Fruit fly (Drosophila melanogaster): ENCODE measurements around the gene Sap-r.
A peak's percentile ranks its signal among the peaks of the same experiment; 100 is the strongest.

Gene Sap-r

DNA sequence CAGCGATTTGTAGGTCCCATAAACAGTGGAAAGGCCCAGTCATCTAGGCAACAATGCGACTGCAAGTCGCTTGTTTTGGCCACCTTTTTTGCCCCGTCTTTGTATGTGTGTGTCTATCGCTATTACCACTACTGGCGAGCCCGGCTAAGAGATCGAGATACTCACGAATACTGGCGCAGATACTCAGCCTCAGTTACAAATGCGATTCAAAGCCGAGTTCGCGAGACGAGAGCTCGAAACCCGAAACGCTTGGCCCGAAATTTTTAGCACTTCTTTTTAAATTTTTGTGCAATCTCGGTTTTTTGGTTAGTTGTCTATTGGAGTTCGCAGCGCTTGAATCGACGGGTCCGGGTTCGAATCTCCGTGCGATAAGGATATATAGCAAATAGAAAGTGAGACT, 4.9 kb upstream of the Sap-r start, which contains the start of gene Cyp4c3:
Gene Cyp4c3, plus strand, starts transcription at position 301 of the 400 bp plus-strand sequence.
- TF ChIP-seq topi (GFP tag; optimal IDR thresholded peaks at IDR 0.05) (no peak), eg (GFP tag; IDR thresholded peaks at IDR 0.05) (no peak), CG32006 (GFP tag; optimal IDR thresholded peaks at IDR 0.05) (no peak), OdsH (GFP tag; optimal IDR thresholded peaks at IDR 0.05) (no peak), Gug (GFP tag; IDR thresholded peaks at IDR 0.05) (no peak), CG10669 (GFP tag; optimal IDR thresholded peaks at IDR 0.05) (no peak), dac (GFP tag; optimal IDR thresholded peaks at IDR 0.05) (no peak), acj6 (GFP tag; optimal IDR thresholded peaks at IDR 0.05) (no peak), Eip93F (GFP tag; optimal IDR thresholded peaks at IDR 0.05) (no peak), CG11902 (GFP tag; optimal IDR thresholded peaks at IDR 0.05) (no peak), CG4318 (GFP tag; optimal IDR thresholded peaks at IDR 0.05) (no peak), CG11762 (GFP tag; optimal IDR thresholded peaks at IDR 0.05; ENCODE audit: insufficient read depth) (no peak), Ets96B (tag; optimal IDR thresholded peaks at IDR 0.05) (no peak), lz (GFP tag; optimal IDR thresholded peaks at IDR 0.05) (no peak), Eip75B (GFP tag; optimal IDR thresholded peaks at IDR 0.05) (no peak), achi (GFP tag; optimal IDR thresholded peaks at IDR 0.05) (no peak), CG6163 (GFP tag; IDR thresholded peaks at IDR 0.05) (no peak), CG3919 (GFP tag; optimal IDR thresholded peaks at IDR 0.05) (no peak), Ets21C (GFP tag; optimal IDR thresholded peaks at IDR 0.05) (no peak)

DNA sequence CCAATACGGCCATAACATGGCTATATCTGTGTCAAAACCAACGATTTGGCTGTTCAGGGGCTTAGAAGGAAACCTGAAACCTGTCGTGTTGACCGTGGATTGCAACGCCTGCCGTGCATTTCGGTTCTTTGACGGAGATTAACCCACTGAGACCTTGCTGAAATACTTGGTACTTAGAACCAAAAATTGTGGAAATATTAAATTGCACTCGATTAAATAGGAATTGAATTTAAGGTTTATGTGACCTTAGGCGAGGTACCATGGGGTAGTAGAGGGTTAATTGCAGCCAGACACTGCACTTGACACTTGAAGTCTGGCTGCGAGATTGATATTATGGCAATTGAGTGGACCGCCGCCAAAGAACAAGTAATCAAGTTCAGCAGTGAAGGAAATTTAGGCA, 1.2 kb upstream of the Sap-r start:
- TF ChIP-seq Sox102F (GFP tag; optimal IDR thresholded peaks at IDR 0.05) (peak; percentile 14), fd85E (GFP tag; optimal IDR thresholded peaks at IDR 0.05) (no peak), svp (GFP tag) (peak; percentile 44), Eip78C (GFP tag) (peak; percentile 72), CG15336 (GFP tag; IDR thresholded peaks at IDR 0.05) (peak; percentile 70), CG1621 (tag; optimal IDR thresholded peaks at IDR 0.05) (no peak), CG3919 (GFP tag; optimal IDR thresholded peaks at IDR 0.05) (peak; percentile 51), CG10631 (GFP tag; optimal IDR thresholded peaks at IDR 0.05) (peak; percentile 18), CG6163 (GFP tag; IDR thresholded peaks at IDR 0.05) (peak; percentile 64), CG31627 (GFP tag; optimal IDR thresholded peaks at IDR 0.05) (peak; percentile 34), OdsH (GFP tag; optimal IDR thresholded peaks at IDR 0.05) (peak; percentile 23), Smox (GFP tag; optimal IDR thresholded peaks at IDR 0.05) (peak; percentile 19), Eip75B (GFP tag; optimal IDR thresholded peaks at IDR 0.05) (no peak), eg (GFP tag; IDR thresholded peaks at IDR 0.05) (peak; percentile 75), CG11294 (GFP tag; IDR thresholded peaks at IDR 0.05) (peak; percentile 69), Blimp-1 (GFP tag; optimal IDR thresholded peaks at IDR 0.05) (no peak), achi (GFP tag; optimal IDR thresholded peaks at IDR 0.05) (peak; percentile 32), topi (GFP tag; optimal IDR thresholded peaks at IDR 0.05) (peak; percentile 38), Sox15 (GFP tag; optimal IDR thresholded peaks at IDR 0.05) (peak; percentile 11), Hr39 (GFP tag; optimal IDR thresholded peaks at IDR 0.05) (peak; percentile 47), CG16779 (tag; optimal IDR thresholded peaks at IDR 0.05) (no peak), CG6792 (GFP tag; optimal IDR thresholded peaks at IDR 0.05) (peak; percentile 29), dac (GFP tag; optimal IDR thresholded peaks at IDR 0.05) (no peak), CG32006 (GFP tag; optimal IDR thresholded peaks at IDR 0.05) (no peak), lz (GFP tag; optimal IDR thresholded peaks at IDR 0.05) (peak; percentile 17), Sox14 (GFP tag; optimal IDR thresholded peaks at IDR 0.05) (peak; percentile 21), pdm3 (GFP tag; optimal IDR thresholded peaks at IDR 0.05) (peak; percentile 37), cyc (GFP tag; optimal IDR thresholded peaks at IDR 0.05) (peak; percentile 13), acj6 (GFP tag; optimal IDR thresholded peaks at IDR 0.05) (peak; percentile 23), Met (GFP tag; optimal IDR thresholded peaks at IDR 0.05) (peak; percentile 24)

All from whole organism, prepupa.